Fruit fly (Drosophila melanogaster) whole organism, embryonic: ENCODE results near the gene CG14982.
A peak's percentile ranks its signal among the peaks of the same experiment; 100 is the strongest.

Experiments
- Atf6 ChIP-seq: fragments of 200-800 bp; sonication (Bioruptor generic); IDR thresholded peaks from 2 replicates; pipeline ENCODE4 v1.3.6; 2022; ENCODE audit warnings: missing biosample characterization, missing genetic modification characterization
- Blimp-1 ChIP-seq: fragments of 200-800 bp; sonication (Bioruptor generic); optimal IDR thresholded peaks from 3 replicates; lab custom pipeline; 2018; ENCODE audit warnings: missing biosample characterization, missing genetic modification characterization, mild to moderate bottlenecking, moderate library complexity, missing genetic modification reagents
- CG11695 ChIP-seq: fragments of 200-800 bp; sonication (Bioruptor generic); IDR thresholded peaks from 3 replicates; pipeline ENCODE4 v1.3.6; 2022; ENCODE audit warnings: missing biosample characterization, missing genetic modification characterization
- CG14050 ChIP-seq: fragments of 200-800 bp; sonication (Bioruptor generic); IDR thresholded peaks from 3 replicates; pipeline ENCODE4 v1.3.6; 2022; ENCODE audit warnings: missing biosample characterization, missing genetic modification characterization
- CG14710 ChIP-seq: fragments of 200-800 bp; sonication (Bioruptor generic); optimal IDR thresholded peaks from 3 replicates; lab custom pipeline; 2019; ENCODE audit warnings: missing biosample characterization, mild to moderate bottlenecking, missing genetic modification characterization, moderate library complexity
- CG1603 ChIP-seq: fragments of 200-800 bp; sonication (Bioruptor generic); optimal IDR thresholded peaks from 2 replicates; lab custom pipeline; 2019; ENCODE audit warnings: missing biosample characterization, mild to moderate bottlenecking, missing genetic modification characterization, moderate library complexity
- CG17328 ChIP-seq: fragments of 200-800 bp; sonication (Bioruptor generic); IDR thresholded peaks from 2 replicates; pipeline ENCODE4 v1.3.6; 2022; ENCODE audit warnings: missing biosample characterization, missing genetic modification characterization
- CG17385 ChIP-seq: fragments of 200-800 bp; sonication (Bioruptor generic); optimal IDR thresholded peaks from 3 replicates; lab custom pipeline; 2018; ENCODE audit warnings: missing biosample characterization, mild to moderate bottlenecking, missing genetic modification characterization
- CG17568 ChIP-seq: fragments of 200-800 bp; sonication (Bioruptor generic); optimal IDR thresholded peaks from 2 replicates; lab custom pipeline; 2018; ENCODE audit warnings: missing biosample characterization, mild to moderate bottlenecking, missing genetic modification characterization, moderate library complexity
- CG18764 ChIP-seq: fragments of 200-800 bp; sonication (Bioruptor generic); optimal IDR thresholded peaks from 3 replicates; lab custom pipeline; 2016; ENCODE audit warnings: missing biosample characterization, missing genetic modification characterization
- CG30020 ChIP-seq: fragments of 200-800 bp; optimal IDR thresholded peaks from 2 replicates; lab custom pipeline; 2019; ENCODE audit warnings: missing biosample characterization, mild to moderate bottlenecking, missing genetic modification characterization, moderate library complexity
- CG33557 ChIP-seq: fragments of 200-800 bp; sonication (Bioruptor generic); optimal IDR thresholded peaks from 2 replicates; lab custom pipeline; 2019; ENCODE audit warnings: missing biosample characterization, mild to moderate bottlenecking, missing genetic modification characterization, moderate library complexity
- CG3995 ChIP-seq: fragments of 200-800 bp; sonication (Bioruptor generic); optimal IDR thresholded peaks from 3 replicates; lab custom pipeline; 2016; ENCODE audit warnings: missing biosample characterization, missing genetic modification characterization
- CG6813 ChIP-seq: fragments of 200-800 bp; sonication (Bioruptor generic); optimal IDR thresholded peaks from 2 replicates; lab custom pipeline; 2017; ENCODE audit warnings: missing biosample characterization, missing genetic modification characterization, mild to moderate bottlenecking, moderate library complexity, missing genetic modification reagents
- CG8281 ChIP-seq: fragments of 200-800 bp; sonication (Bioruptor generic); optimal IDR thresholded peaks from 2 replicates; lab custom pipeline; 2018; ENCODE audit warnings: missing biosample characterization, mild to moderate bottlenecking, missing genetic modification characterization, moderate library complexity
- CG8924 ChIP-seq: fragments of 200-800 bp; optimal IDR thresholded peaks from 3 replicates; lab custom pipeline; 2019; ENCODE audit warnings: missing biosample characterization, mild to moderate bottlenecking, missing genetic modification characterization, moderate library complexity
- CG9876 ChIP-seq: fragments of 200-800 bp; sonication (Bioruptor generic); optimal IDR thresholded peaks from 2 replicates; lab custom pipeline; 2016; ENCODE audit warnings: missing biosample characterization, missing genetic modification characterization
- CHES-1-like ChIP-seq: fragments of 200-800 bp; sonication (Bioruptor generic); optimal IDR thresholded peaks from 2 replicates; lab custom pipeline; 2016; ENCODE audit warnings: missing biosample characterization, missing genetic modification characterization
- Dp ChIP-seq: fragments of 200-800 bp; sonication (Bioruptor generic); optimal IDR thresholded peaks from 2 replicates; lab custom pipeline; 2018; ENCODE audit warnings: missing biosample characterization, mild to moderate bottlenecking, missing genetic modification characterization, moderate library complexity
- E2f2 ChIP-seq: fragments of 200-800 bp; sonication (Bioruptor generic); IDR thresholded peaks from 2 replicates; pipeline ENCODE4 v1.3.6; 2022; ENCODE audit warnings: missing biosample characterization, missing genetic modification characterization
- Fer1 ChIP-seq: fragments of 200-800 bp; sonication (Bioruptor generic); optimal IDR thresholded peaks from 2 replicates; lab custom pipeline; 2017; ENCODE audit warnings: missing biosample characterization, mild to moderate bottlenecking, missing genetic modification characterization
- Fer2 ChIP-seq: fragments of 200-800 bp; sonication (Bioruptor generic); optimal IDR thresholded peaks from 2 replicates; lab custom pipeline; 2018; ENCODE audit warnings: missing biosample characterization, mild to moderate bottlenecking, missing genetic modification characterization, moderate library complexity
- Hr3 ChIP-seq: fragments of 200-800 bp; sonication (Bioruptor generic); optimal IDR thresholded peaks from 3 replicates; lab custom pipeline; 2016; ENCODE audit warnings: missing biosample characterization, missing genetic modification characterization
- Hr39 ChIP-seq: fragments of >200 bp; optimal IDR thresholded peaks from 2 replicates; lab custom pipeline; 2017
- Lhr ChIP-seq: fragments of 200-800 bp; sonication (Bioruptor generic); optimal IDR thresholded peaks from 3 replicates; lab custom pipeline; 2017; ENCODE audit warnings: mild to moderate bottlenecking, missing biosample characterization, missing genetic modification reagents, missing genetic modification characterization
- MESR4 ChIP-seq: fragments of 200-800 bp; sonication (Bioruptor generic); optimal IDR thresholded peaks from 2 replicates; lab custom pipeline; 2018; ENCODE audit warnings: missing biosample characterization, mild to moderate bottlenecking, missing genetic modification characterization, moderate library complexity
- Med ChIP-seq: fragments of 200-800 bp; sonication (Bioruptor generic); peaks from one replicate; lab custom pipeline; 2016; ENCODE audit warnings: missing biosample characterization, missing genetic modification characterization, mild to moderate bottlenecking, inconsistent platforms, moderate library complexity
- Nf-YC ChIP-seq: fragments of 200-800 bp; optimal IDR thresholded peaks from 3 replicates; lab custom pipeline; 2019; ENCODE audit warnings: missing biosample characterization, mild to moderate bottlenecking, missing genetic modification characterization, moderate library complexity
- Optix ChIP-seq: fragments of 200-800 bp; sonication (Bioruptor generic); IDR thresholded peaks from 3 replicates; pipeline ENCODE4 v1.3.6; 2022; ENCODE audit warnings: missing biosample characterization, missing genetic modification characterization
- Sin3A ChIP-seq: fragments of >200 bp; optimal IDR thresholded peaks from 2 replicates; lab custom pipeline; 2018
- Sox102F ChIP-seq: fragments of 200-800 bp; sonication (Bioruptor generic); optimal IDR thresholded peaks from 2 replicates; lab custom pipeline; 2018; ENCODE audit warnings: missing biosample characterization, mild to moderate bottlenecking, missing genetic modification characterization, moderate library complexity
- Vsx1 ChIP-seq: fragments of 200-800 bp; sonication (Bioruptor generic); optimal IDR thresholded peaks from 2 replicates; lab custom pipeline; 2017; ENCODE audit warnings: missing biosample characterization, mild to moderate bottlenecking, missing genetic modification characterization, missing genetic modification reagents
- Xbp1 ChIP-seq: fragments of 200-800 bp; sonication (Bioruptor generic); optimal IDR thresholded peaks from 3 replicates; lab custom pipeline; 2016; ENCODE audit warnings: missing biosample characterization, mild to moderate bottlenecking, missing genetic modification characterization
- bbx ChIP-seq: fragments of 200-800 bp; sonication (Bioruptor generic); IDR thresholded peaks from 2 replicates; pipeline ENCODE4 v1.3.6; 2022; ENCODE audit warnings: missing biosample characterization, missing genetic modification characterization; ENCODE audit not compliant: partially characterized antibody
- bcd ChIP-seq: fragments of 200-800 bp; sonication (Bioruptor generic); optimal IDR thresholded peaks from 2 replicates; lab custom pipeline; 2017; ENCODE audit warnings: missing biosample characterization, mild to moderate bottlenecking, missing genetic modification characterization
- cg ChIP-seq: fragments of 200-800 bp; sonication (Bioruptor generic); optimal IDR thresholded peaks from 3 replicates; lab custom pipeline; 2019; ENCODE audit warnings: missing biosample characterization, mild to moderate bottlenecking, missing genetic modification characterization, moderate library complexity
- dmrt99B ChIP-seq: fragments of 200-800 bp; sonication (Bioruptor generic); optimal IDR thresholded peaks from 2 replicates; lab custom pipeline; 2018; ENCODE audit warnings: missing biosample characterization, mild to moderate bottlenecking, missing genetic modification characterization, moderate library complexity
- dpn ChIP-seq, 2 experiments: fragments of 200-800 bp; sonication (Bioruptor generic); optimal IDR thresholded peaks; 3 replicates each; lab custom pipeline; 2016; ENCODE audit warnings: missing biosample characterization in 2 of 2, missing genetic modification characterization in 2 of 2
- ftz-f1 ChIP-seq: fragments of 200-800 bp; sonication (Bioruptor generic); optimal IDR thresholded peaks from 2 replicates; lab custom pipeline; 2016; ENCODE audit warnings: missing biosample characterization, missing genetic modification characterization
- inv ChIP-seq: fragments of 200-800 bp; sonication (Bioruptor generic); IDR thresholded peaks from 2 replicates; pipeline ENCODE4 v1.3.6; 2022; ENCODE audit warnings: missing biosample characterization, missing genetic modification characterization; ENCODE audit not compliant: partially characterized antibody
- kah ChIP-seq: fragments of 200-800 bp; sonication (Bioruptor generic); optimal IDR thresholded peaks from 2 replicates; lab custom pipeline; 2018; ENCODE audit warnings: missing biosample characterization, mild to moderate bottlenecking, missing genetic modification characterization
- org-1 ChIP-seq: fragments of 200-800 bp; sonication (Bioruptor generic); optimal IDR thresholded peaks from 2 replicates; lab custom pipeline; 2017; ENCODE audit warnings: missing biosample characterization, missing genetic modification characterization
- pho ChIP-seq: fragments of 200-800 bp; sonication (Bioruptor generic); optimal IDR thresholded peaks from 2 replicates; lab custom pipeline; 2016; ENCODE audit warnings: missing biosample characterization, missing genetic modification characterization
- ro ChIP-seq: fragments of 200-800 bp; sonication (Bioruptor generic); IDR thresholded peaks from 2 replicates; pipeline ENCODE4 v1.3.6; 2022; ENCODE audit warnings: missing biosample characterization, missing genetic modification characterization
- slou ChIP-seq: fragments of 200-800 bp; sonication (Bioruptor generic); optimal IDR thresholded peaks from 3 replicates; lab custom pipeline; 2016; ENCODE audit warnings: missing biosample characterization, missing genetic modification characterization
- tin ChIP-seq: fragments of 200-800 bp; sonication (Bioruptor generic); optimal IDR thresholded peaks from 3 replicates; lab custom pipeline; 2016; ENCODE audit warnings: missing biosample characterization, missing genetic modification characterization
- tx ChIP-seq: fragments of 200-800 bp; sonication (Bioruptor generic); optimal IDR thresholded peaks from 2 replicates; lab custom pipeline; 2016; ENCODE audit warnings: missing biosample characterization, missing genetic modification characterization
- wor ChIP-seq: fragments of 200-800 bp; sonication (Bioruptor generic); IDR thresholded peaks from 2 replicates; pipeline ENCODE4 v1.3.6; 2022; ENCODE audit warnings: missing biosample characterization, missing genetic modification characterization
- zen ChIP-seq: fragments of 200-800 bp; sonication (Bioruptor generic); optimal IDR thresholded peaks from 3 replicates; lab custom pipeline; 2018; ENCODE audit warnings: missing biosample characterization, mild to moderate bottlenecking, missing genetic modification characterization, moderate library complexity

Gene CG14982

DNA sequence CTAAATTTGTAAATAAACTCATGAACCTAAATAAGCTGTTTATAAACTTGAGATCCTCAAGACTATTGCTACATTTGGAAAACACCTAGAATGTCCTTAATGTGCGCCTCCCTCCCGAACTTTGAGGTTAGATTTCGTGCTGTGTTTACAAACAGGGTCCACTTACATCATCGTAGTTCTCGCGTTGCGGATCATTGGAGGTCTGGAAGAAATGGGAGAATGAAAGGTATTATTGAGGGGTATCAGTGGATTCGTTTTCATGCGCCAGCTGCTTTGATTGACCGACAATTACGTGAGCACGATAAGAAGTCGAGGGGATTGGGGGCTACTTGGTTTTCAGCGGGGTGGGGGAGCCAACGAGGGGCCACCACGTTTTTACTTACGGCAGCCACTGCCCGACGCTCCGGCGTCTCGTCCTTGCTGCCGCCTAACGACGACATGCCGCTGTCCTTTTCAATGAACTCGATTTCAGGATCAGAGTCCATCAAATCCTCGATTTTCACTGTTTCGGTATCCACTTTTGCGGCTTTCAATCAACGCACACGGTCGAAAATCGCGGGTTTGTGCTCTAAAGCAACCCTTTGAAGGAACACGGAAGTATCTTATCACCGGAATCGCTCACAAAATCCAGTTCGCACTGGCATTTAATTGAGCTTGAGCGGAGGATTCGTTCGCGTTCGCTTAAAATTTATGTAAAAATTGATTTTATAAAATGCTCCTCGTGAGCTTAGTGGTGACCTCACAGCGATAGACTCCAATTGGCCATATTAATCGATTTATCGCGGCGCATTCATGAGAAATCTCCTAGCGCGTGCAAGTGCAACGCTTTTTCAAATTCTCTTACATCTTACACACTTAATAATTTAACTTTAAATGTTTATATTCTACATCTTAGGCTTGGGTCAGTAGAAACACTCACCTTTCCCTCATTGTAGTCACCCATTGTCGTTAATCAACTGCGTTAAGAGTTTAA is 33.4 kb upstream of the CG14982 start (continued):
- TF ChIP-seq CG17568 (GFP tag; lab: Kevin White, UChicago), result peak; percentile 8
- peak; percentile 2 for TF ChIP-seq CHES-1-like (GFP tag; lab: Kevin White, UChicago)
- no peak for TF ChIP-seq bcd
- peak; percentile 76 for TF ChIP-seq Med
- TF ChIP-seq Xbp1 (GFP tag; lab: Kevin White, UChicago), result no peak
- no peak for TF ChIP-seq CG11695 (GFP tag; lab: Robert Waterston, UW)
- no peak for TF ChIP-seq CG8281
- no peak for TF ChIP-seq Hr39 (lab: Kevin White, UChicago)
- no peak for TF ChIP-seq ftz-f1 (GFP tag; lab: Kevin White, UChicago)
- TF ChIP-seq CG18764 (GFP tag; lab: Kevin White, UChicago), result no peak
- TF ChIP-seq pho (GFP tag; lab: Kevin White, UChicago), result no peak
- TF ChIP-seq CG6813 (GFP tag; lab: Kevin White, UChicago), result no peak
- no peak for TF ChIP-seq tin (GFP tag; lab: Kevin White, UChicago)
- no peak for TF ChIP-seq Nf-YC (tag; lab: Kevin White, UChicago)
- peak; percentile 79 for TF ChIP-seq MESR4 (GFP tag; lab: Kevin White, UChicago)
- peak; percentile 72 for TF ChIP-seq Dp (GFP tag; lab: Kevin White, UChicago)
- peak; percentile 45; the same call in 1 of the 2 replicates for TF ChIP-seq inv
- TF ChIP-seq CG30020, result no peak
- TF ChIP-seq Fer2 (tag; lab: Kevin White, UChicago), result no peak
- no peak for TF ChIP-seq cg (GFP tag; lab: Kevin White, UChicago)
- TF ChIP-seq ro, result no peak
- peak; percentile 75 for TF ChIP-seq E2f2
- TF ChIP-seq bbx (GFP tag; lab: Robert Waterston, UW), result peak; percentile 75
- TF ChIP-seq CG3995 (GFP tag; lab: Kevin White, UChicago), result peak; percentile 26
- no peak for TF ChIP-seq Fer1 (GFP tag; lab: Kevin White, UChicago)
- TF ChIP-seq Atf6, result no peak
- peak; percentile 47 for TF ChIP-seq CG14710 (tag; lab: Kevin White, UChicago)
- no peak for TF ChIP-seq kah (GFP tag; lab: Kevin White, UChicago)
- TF ChIP-seq Optix (GFP tag; lab: Robert Waterston, UW), result no peak
- no peak for TF ChIP-seq tx (GFP tag; lab: Kevin White, UChicago)
- TF ChIP-seq CG14050 (GFP tag; lab: Robert Waterston, UW), result no peak
- TF ChIP-seq Lhr, result peak; percentile 18
- TF ChIP-seq CG9876, result no peak
- TF ChIP-seq Sin3A (lab: Kevin White, UChicago), result peak; percentile 35
- TF ChIP-seq CG17328 (GFP tag; lab: Robert Waterston, UW), result no peak
- TF ChIP-seq CG8924 (tag; lab: Kevin White, UChicago), result no peak
- no peak for TF ChIP-seq slou (GFP tag; lab: Kevin White, UChicago)
- no peak for TF ChIP-seq dmrt99B (tag; lab: Kevin White, UChicago)
- peak in 1 of 2 experiments; percentile 18 for TF ChIP-seq dpn (GFP tag; optimal IDR thresholded peaks at IDR 0.05; lab: Kevin White, UChicago)
- TF ChIP-seq zen (tag; lab: Kevin White, UChicago), result no peak
- TF ChIP-seq CG33557 (GFP tag; lab: Kevin White, UChicago), result no peak
- TF ChIP-seq Blimp-1 (GFP tag; lab: Kevin White, UChicago), result no peak
- no peak for TF ChIP-seq wor
- no peak for TF ChIP-seq Sox102F (GFP tag; lab: Kevin White, UChicago)
- TF ChIP-seq Vsx1, result no peak
- peak; percentile 55 for TF ChIP-seq CG1603
- TF ChIP-seq Hr3 (GFP tag; lab: Kevin White, UChicago), result no peak
- TF ChIP-seq CG17385, result no peak
- no peak for TF ChIP-seq org-1
